Fruit fly (Drosophila melanogaster): ENCODE results near the gene CG4318.

The CG4318 gene

dm6 chrX:13138887-13139286 lies 15.8 kb downstream of the CG4318 start, which contains the start of gene CG32645 (continued):
- TF ChIP-seq E2f2 (GFP tag; IDR thresholded peaks at IDR 0.05) (no peak), Trl (optimal IDR thresholded peaks at IDR 0.05) (peak; percentile 41 to 68), Trl (GFP tag; optimal IDR thresholded peaks at IDR 0.05) (no peak), CG10654 (GFP tag; optimal IDR thresholded peaks at IDR 0.05) (no peak), Adf1 (GFP tag; IDR thresholded peaks at IDR 0.05) (no peak), sqz (GFP tag; optimal IDR thresholded peaks at IDR 0.05) (peak; percentile 80), chinmo (GFP tag; IDR thresholded peaks at IDR 0.05; ENCODE audit: partially characterized antibody) (peak; percentile 59; the same call in 1 of the 4 replicates), phol (tag; optimal IDR thresholded peaks at IDR 0.05) (no peak), ro (GFP tag; IDR thresholded peaks at IDR 0.05) (no peak), z (GFP tag; IDR thresholded peaks at IDR 0.05) (peak; percentile 85), oc (tag; optimal IDR thresholded peaks at IDR 0.05) (peak; percentile 31), Opbp (GFP tag; IDR thresholded peaks at IDR 0.05; ENCODE audit: partially characterized antibody) (0 out of 3 replicates have a peak, but pooled peaks have one; percentile 13), Spps (tag; optimal IDR thresholded peaks at IDR 0.05) (peak; percentile 6), Pdp1 (GFP tag; optimal IDR thresholded peaks at IDR 0.05) (peak in 1 of 2 experiments; percentile 26), Vsx1 (GFP tag; optimal IDR thresholded peaks at IDR 0.05) (no peak), sd (tag; optimal IDR thresholded peaks at IDR 0.05) (peak; percentile 91), CG31365 (tag; optimal IDR thresholded peaks at IDR 0.05) (no peak), Dll (GFP tag; IDR thresholded peaks at IDR 0.05; ENCODE audit: partially characterized antibody) (0 out of 4 replicates have a peak, but pooled peaks have one; percentile 14), CG30403 (GFP tag; optimal IDR thresholded peaks at IDR 0.05) (no peak), CG12769 (tag; optimal IDR thresholded peaks at IDR 0.05) (peak; percentile 11), CG33557 (GFP tag; optimal IDR thresholded peaks at IDR 0.05) (peak; percentile 4)

- TF ChIP-seq Ssrp (tag; optimal IDR thresholded peaks at IDR 0.05) (peak; percentile 28), CG30403 (GFP tag; optimal IDR thresholded peaks at IDR 0.05) (peak; percentile 31), btn (GFP tag; optimal IDR thresholded peaks at IDR 0.05) (no peak), CG10565 (GFP tag; optimal IDR thresholded peaks at IDR 0.05) (no peak), wor (GFP tag; IDR thresholded peaks at IDR 0.05) (peak; percentile 70), org-1 (GFP tag; optimal IDR thresholded peaks at IDR 0.05) (peak; percentile 10), CG4730 (GFP tag; IDR thresholded peaks at IDR 0.05) (peak; percentile 56; the same call in 1 of the 2 replicates), bbx (GFP tag; IDR thresholded peaks at IDR 0.05; ENCODE audit: partially characterized antibody) (no peak), C15 (GFP tag; IDR thresholded peaks at IDR 0.05) (0 out of 3 replicates have a peak, but pooled peaks have one; percentile 40), Asciz (GFP tag; optimal IDR thresholded peaks at IDR 0.05) (peak; percentile 50), CTCF (GFP tag; optimal IDR thresholded peaks at IDR 0.05) (peak; percentile 16), CG31388 (GFP tag; optimal IDR thresholded peaks at IDR 0.05) (no peak), HLH3B (GFP tag; IDR thresholded peaks at IDR 0.05) (peak; percentile 77), CG18619 (GFP tag; optimal IDR thresholded peaks at IDR 0.05) (no peak), psq (GFP tag; optimal IDR thresholded peaks at IDR 0.05) (no peak), seq (GFP tag; IDR thresholded peaks at IDR 0.05) (peak; percentile 67; the same call in 1 of the 2 replicates), hbn (GFP tag; IDR thresholded peaks at IDR 0.05; ENCODE audit: partially characterized antibody) (no peak), jigr1 (GFP tag; IDR thresholded peaks at IDR 0.05) (0 out of 3 replicates have a peak, but pooled peaks have one; percentile 52), CG8478 (optimal IDR thresholded peaks at IDR 0.05) (no peak), CG4854 (GFP tag; optimal IDR thresholded peaks at IDR 0.05) (no peak), CG11093 (GFP tag; IDR thresholded peaks at IDR 0.05) (peak; percentile 54; the same call in 1 of the 3 replicates), CG13424 (tag; optimal IDR thresholded peaks at IDR 0.05) (peak; percentile 50), CG6765 (GFP tag; optimal IDR thresholded peaks at IDR 0.05) (no peak), CG6654 (GFP tag; optimal IDR thresholded peaks at IDR 0.05) (no peak), CG17568 (GFP tag; optimal IDR thresholded peaks at IDR 0.05) (no peak), dan (GFP tag; IDR thresholded peaks at IDR 0.05) (no peak), h (optimal IDR thresholded peaks at IDR 0.05) (no peak), CG14441 (GFP tag; IDR thresholded peaks at IDR 0.05) (peak; percentile 66), ranshi (GFP tag; IDR thresholded peaks at IDR 0.05) (peak; percentile 71), CG14014 (GFP tag; IDR thresholded peaks at IDR 0.05) (peak; percentile 32; the same call in 1 of the 2 replicates)
Measured at dm6 chrX:13136939-13137697, 17.6 kb downstream of the CG4318 start.
